Fruit fly (Drosophila melanogaster) whole organism, embryonic: ENCODE measurements around the gene Top3beta.

ENCODE experiments used
- Ada2b ChIP-seq: fragments of 200-800 bp; sonication (Bioruptor generic); IDR thresholded peaks from 2 replicates; pipeline ENCODE4 v1.3.6; 2022; ENCODE audit warnings: missing biosample characterization, missing genetic modification characterization
- Antp ChIP-seq: fragments of 200-800 bp; sonication (Bioruptor generic); optimal IDR thresholded peaks from 3 replicates; lab custom pipeline; 2016; ENCODE audit warnings: missing biosample characterization, missing genetic modification characterization
- Atf6 ChIP-seq: fragments of 200-800 bp; sonication (Bioruptor generic); IDR thresholded peaks from 2 replicates; pipeline ENCODE4 v1.3.6; 2022; ENCODE audit warnings: missing biosample characterization, missing genetic modification characterization
- B-H2 ChIP-seq: fragments of 200-800 bp; sonication (Bioruptor generic); optimal IDR thresholded peaks from 2 replicates; lab custom pipeline; 2018; ENCODE audit warnings: missing biosample characterization, mild to moderate bottlenecking, missing genetic modification characterization
- CG11085 ChIP-seq: fragments of 200-800 bp; sonication (Bioruptor generic); IDR thresholded peaks from 2 replicates; pipeline ENCODE4 v1.3.6; 2022; ENCODE audit warnings: missing biosample characterization, missing genetic modification characterization
- CG12219 ChIP-seq: fragments of 200-800 bp; sonication (Bioruptor generic); optimal IDR thresholded peaks from 3 replicates; lab custom pipeline; 2018; ENCODE audit warnings: missing biosample characterization, mild to moderate bottlenecking, missing genetic modification characterization
- CG12236 ChIP-seq: fragments of 200-800 bp; sonication (Bioruptor generic); optimal IDR thresholded peaks from 2 replicates; lab custom pipeline; 2016; ENCODE audit warnings: missing biosample characterization, missing genetic modification characterization
- CG17186 ChIP-seq: fragments of 200-800 bp; sonication (Bioruptor generic); optimal IDR thresholded peaks from 3 replicates; lab custom pipeline; 2017; ENCODE audit warnings: missing biosample characterization, missing genetic modification reagents, missing genetic modification characterization
- CG17912 ChIP-seq: fragments of 200-800 bp; sonication (Bioruptor generic); optimal IDR thresholded peaks from 2 replicates; lab custom pipeline; 2018; ENCODE audit warnings: missing biosample characterization, mild to moderate bottlenecking, missing genetic modification characterization
- CG2712 ChIP-seq: fragments of 200-800 bp; optimal IDR thresholded peaks from 3 replicates; lab custom pipeline; 2019; ENCODE audit warnings: missing biosample characterization, mild to moderate bottlenecking, missing genetic modification characterization, moderate library complexity
- CG31365 ChIP-seq: fragments of 200-800 bp; sonication (Bioruptor generic); optimal IDR thresholded peaks from 2 replicates; lab custom pipeline; 2018; ENCODE audit warnings: missing biosample characterization, mild to moderate bottlenecking, missing genetic modification characterization
- CG33213 ChIP-seq: fragments of 200-800 bp; sonication (Bioruptor generic); optimal IDR thresholded peaks from 3 replicates; lab custom pipeline; 2016; ENCODE audit warnings: missing biosample characterization, missing genetic modification characterization
- CG43689 ChIP-seq: fragments of 200-800 bp; sonication (Bioruptor generic); IDR thresholded peaks from 2 replicates; pipeline ENCODE4 v1.3.6; 2022; ENCODE audit warnings: missing biosample characterization, missing genetic modification characterization
- CG4404 ChIP-seq: fragments of 200-800 bp; sonication (Bioruptor generic); IDR thresholded peaks from 2 replicates; pipeline ENCODE4 v1.3.6; 2022; ENCODE audit warnings: missing biosample characterization, missing genetic modification characterization
- CG4854 ChIP-seq: fragments of 200-800 bp; sonication (Bioruptor generic); optimal IDR thresholded peaks from 2 replicates; lab custom pipeline; 2016; ENCODE audit warnings: missing biosample characterization, missing genetic modification characterization, inconsistent platforms
- CG5245 ChIP-seq: fragments of 200-800 bp; sonication (Bioruptor generic); optimal IDR thresholded peaks from 3 replicates; lab custom pipeline; 2016; ENCODE audit warnings: missing biosample characterization, missing genetic modification characterization
- CG7556 ChIP-seq: fragments of 200-800 bp; sonication (Bioruptor generic); optimal IDR thresholded peaks from 2 replicates; lab custom pipeline; 2017; ENCODE audit warnings: missing biosample characterization, mild to moderate bottlenecking, missing genetic modification characterization
- CG7786 ChIP-seq: fragments of 200-800 bp; sonication (Bioruptor generic); optimal IDR thresholded peaks from 2 replicates; lab custom pipeline; 2016; ENCODE audit warnings: missing biosample characterization, missing genetic modification characterization
- CG7839 ChIP-seq: fragments of 200-800 bp; sonication (Bioruptor generic); optimal IDR thresholded peaks from 3 replicates; lab custom pipeline; 2018; ENCODE audit warnings: missing biosample characterization, mild to moderate bottlenecking, missing genetic modification characterization, moderate library complexity
- CG9437 ChIP-seq: fragments of 200-800 bp; sonication (Bioruptor generic); optimal IDR thresholded peaks from 2 replicates; lab custom pipeline; 2018; ENCODE audit warnings: missing biosample characterization, mild to moderate bottlenecking, missing genetic modification characterization
- CG9797 ChIP-seq: fragments of 200-800 bp; sonication (Bioruptor generic); optimal IDR thresholded peaks from 3 replicates; lab custom pipeline; 2018; ENCODE audit warnings: missing biosample characterization, mild to moderate bottlenecking, missing genetic modification characterization
- CG9876 ChIP-seq: fragments of 200-800 bp; sonication (Bioruptor generic); optimal IDR thresholded peaks from 2 replicates; lab custom pipeline; 2016; ENCODE audit warnings: missing biosample characterization, missing genetic modification characterization
- D ChIP-seq, 2 experiments: fragments of 200-800 bp in 1 of 2; fragments of >200 bp in 1 of 2; sonication (Bioruptor generic) in 1 of 2; optimal IDR thresholded peaks; 2 replicates in 1 of 2; 3 replicates in 1 of 2; lab custom pipeline; 2017; ENCODE audit warnings: mild to moderate bottlenecking in 1 of 2, missing biosample characterization in 1 of 2, missing genetic modification characterization in 1 of 2, missing genetic modification reagents in 1 of 2
- D19B ChIP-seq: fragments of 200-800 bp; sonication (Bioruptor generic); optimal IDR thresholded peaks from 2 replicates; lab custom pipeline; 2017; ENCODE audit warnings: missing biosample characterization, mild to moderate bottlenecking, missing genetic modification characterization
- Dll ChIP-seq: fragments of 200-800 bp; sonication (Bioruptor generic); IDR thresholded peaks from 4 replicates; pipeline ENCODE4 v1.3.6; 2022; ENCODE audit warnings: missing biosample characterization, missing genetic modification characterization; ENCODE audit not compliant: partially characterized antibody
- Drgx ChIP-seq: fragments of 200-800 bp; sonication (Bioruptor generic); IDR thresholded peaks from 2 replicates; pipeline ENCODE4 v1.3.6; 2022; ENCODE audit warnings: missing biosample characterization, missing genetic modification characterization
- Elba2 ChIP-seq: fragments of 200-800 bp; sonication (Bioruptor generic); optimal IDR thresholded peaks from 3 replicates; lab custom pipeline; 2016; ENCODE audit warnings: missing biosample characterization, missing genetic modification characterization
- Ets65A ChIP-seq: fragments of 200-800 bp; sonication (Bioruptor generic); peaks from one replicate; lab custom pipeline; 2016; ENCODE audit warnings: missing biosample characterization, missing genetic modification characterization
- Jarid2 ChIP-seq: fragments of 200-800 bp; sonication (Bioruptor generic); optimal IDR thresholded peaks from 3 replicates; lab custom pipeline; 2017; ENCODE audit warnings: mild to moderate bottlenecking, missing biosample characterization, missing genetic modification reagents, missing genetic modification characterization
- Mad ChIP-seq: fragments of 200-800 bp; sonication (Bioruptor generic); optimal IDR thresholded peaks from 2 replicates; lab custom pipeline; 2016; ENCODE audit warnings: missing biosample characterization, missing genetic modification characterization
- Taf1 ChIP-seq: fragments of 200-800 bp; sonication (Bioruptor generic); IDR thresholded peaks from 2 replicates; pipeline ENCODE4 v1.3.6; 2022; ENCODE audit warnings: missing biosample characterization, missing genetic modification characterization
- Vsx1 ChIP-seq: fragments of 200-800 bp; sonication (Bioruptor generic); optimal IDR thresholded peaks from 2 replicates; lab custom pipeline; 2017; ENCODE audit warnings: missing biosample characterization, mild to moderate bottlenecking, missing genetic modification characterization, missing genetic modification reagents
- bigmax ChIP-seq: fragments of 200-800 bp; sonication (Bioruptor generic); optimal IDR thresholded peaks from 2 replicates; lab custom pipeline; 2018; ENCODE audit warnings: missing biosample characterization, mild to moderate bottlenecking, missing genetic modification characterization
- chn ChIP-seq: fragments of 200-800 bp; sonication (Bioruptor generic); optimal IDR thresholded peaks from 2 replicates; lab custom pipeline; 2016; ENCODE audit warnings: missing biosample characterization, missing genetic modification characterization
- dmrt11E ChIP-seq: fragments of 200-800 bp; sonication (Bioruptor generic); optimal IDR thresholded peaks from 3 replicates; lab custom pipeline; 2018; ENCODE audit warnings: missing biosample characterization, mild to moderate bottlenecking, missing genetic modification characterization, moderate library complexity
- dpn ChIP-seq, 2 experiments: fragments of 200-800 bp; sonication (Bioruptor generic); optimal IDR thresholded peaks; 3 replicates each; lab custom pipeline; 2016; ENCODE audit warnings: missing biosample characterization in 2 of 2, missing genetic modification characterization in 2 of 2
- en ChIP-seq: fragments of 200-800 bp; sonication (Bioruptor generic); optimal IDR thresholded peaks from 2 replicates; lab custom pipeline; 2016; ENCODE audit warnings: missing biosample characterization, missing genetic modification characterization
- grau ChIP-seq: fragments of 200-800 bp; optimal IDR thresholded peaks from 3 replicates; lab custom pipeline; 2019; ENCODE audit warnings: missing biosample characterization, mild to moderate bottlenecking, missing genetic modification characterization, moderate library complexity
- mam ChIP-seq: fragments of 200-800 bp; sonication (Bioruptor generic); optimal IDR thresholded peaks from 3 replicates; lab custom pipeline; 2016; ENCODE audit warnings: missing biosample characterization, missing genetic modification characterization
- org-1 ChIP-seq: fragments of 200-800 bp; sonication (Bioruptor generic); optimal IDR thresholded peaks from 2 replicates; lab custom pipeline; 2017; ENCODE audit warnings: missing biosample characterization, missing genetic modification characterization
- peb ChIP-seq: fragments of 200-800 bp; sonication (Bioruptor generic); IDR thresholded peaks from 2 replicates; pipeline ENCODE4 v1.3.6; 2022; ENCODE audit warnings: missing biosample characterization, missing genetic modification characterization
- pfk ChIP-seq: fragments of 200-800 bp; sonication (Bioruptor generic); optimal IDR thresholded peaks from 2 replicates; lab custom pipeline; 2018; ENCODE audit warnings: missing biosample characterization, mild to moderate bottlenecking, missing genetic modification characterization, moderate library complexity
- prd ChIP-seq, 3 experiments: fragments of >200 bp in 2 of 3; fragments of 200-800 bp in 1 of 3; sonication (Bioruptor generic) in 1 of 3; optimal IDR thresholded peaks in 2 of 3; IDR thresholded peaks in 1 of 3; 2 replicates in 2 of 3; 3 replicates in 1 of 3; pipeline versions ENCODE4 v1.3.6 to Lab custom; 2017 to 2022; ENCODE audit warnings: missing biosample characterization in 1 of 3, missing genetic modification characterization in 1 of 3
- rib ChIP-seq: fragments of 200-800 bp; sonication (Bioruptor generic); IDR thresholded peaks from 2 replicates; pipeline ENCODE4 v1.3.6; 2022; ENCODE audit warnings: missing biosample characterization, missing genetic modification characterization
- seq ChIP-seq: fragments of 200-800 bp; sonication (Bioruptor generic); IDR thresholded peaks from 2 replicates; pipeline ENCODE4 v1.3.6; 2022; ENCODE audit warnings: missing biosample characterization, missing genetic modification characterization
- slbo ChIP-seq: fragments of 200-800 bp; sonication (Bioruptor generic); IDR thresholded peaks from 2 replicates; pipeline ENCODE4 v1.3.6; 2022; ENCODE audit warnings: missing biosample characterization, missing genetic modification characterization
- sna ChIP-seq: fragments of 200-800 bp; sonication (Bioruptor generic); IDR thresholded peaks from 2 replicates; pipeline ENCODE4 v1.3.6; 2022; ENCODE audit warnings: missing biosample characterization, missing genetic modification characterization; ENCODE audit not compliant: partially characterized antibody
- z ChIP-seq: fragments of 200-800 bp; sonication (Bioruptor generic); IDR thresholded peaks from 3 replicates; pipeline ENCODE4 v1.3.6; 2022; ENCODE audit warnings: missing biosample characterization, missing genetic modification characterization
- zf30C ChIP-seq: fragments of 200-800 bp; sonication (Bioruptor generic); optimal IDR thresholded peaks from 3 replicates; lab custom pipeline; 2018; ENCODE audit warnings: missing biosample characterization, mild to moderate bottlenecking, missing genetic modification characterization
- zfh1 ChIP-seq: fragments of 200-800 bp; sonication (Bioruptor generic); IDR thresholded peaks from 3 replicates; pipeline ENCODE4 v1.3.6; 2022; ENCODE audit warnings: missing biosample characterization, missing genetic modification characterization

Top3beta gene

dm6 chrX:6278879-6279628 lies 8.7 kb downstream of the Top3beta start (continued):
- TF ChIP-seq zfh1 (GFP tag; lab: Robert Waterston, UW) (no peak), dmrt11E (tag; lab: Kevin White, UChicago) (no peak), Dll (GFP tag; lab: Robert Waterston, UW) (peak; percentile 46; the same call in 2 of the 4 replicates), CG7786 (GFP tag; lab: Kevin White, UChicago) (no peak), Taf1 (no peak), Jarid2 (GFP tag; lab: Kevin White, UChicago) (peak; percentile 79), bigmax (GFP tag; lab: Kevin White, UChicago) (no peak), CG2712 (tag; lab: Kevin White, UChicago) (peak; percentile 3), Drgx (GFP tag; lab: Robert Waterston, UW) (no peak), D (optimal IDR thresholded peaks at IDR 0.05; lab: Kevin White, UChicago) (no peak), D (GFP tag; optimal IDR thresholded peaks at IDR 0.05; lab: Kevin White, UChicago) (no peak), CG4854 (GFP tag; lab: Kevin White, UChicago) (no peak), mam (GFP tag; lab: Kevin White, UChicago) (no peak), seq (GFP tag; lab: Robert Waterston, UW) (no peak), Vsx1 (GFP tag; lab: Kevin White, UChicago) (no peak), CG9797 (GFP tag; lab: Kevin White, UChicago) (peak; percentile 44), CG7839 (tag; lab: Kevin White, UChicago) (no peak), CG12219 (no peak), Atf6 (GFP tag; lab: Robert Waterston, UW) (0 out of 2 replicates have a peak, but pooled peaks have one; percentile 29), CG31365 (tag; lab: Kevin White, UChicago) (no peak), Antp (no peak), sna (no peak), rib (GFP tag; lab: Robert Waterston, UW) (no peak), pfk (no peak), CG5245 (GFP tag; lab: Kevin White, UChicago) (no peak), CG11085 (no peak), prd (optimal IDR thresholded peaks at IDR 0.05; lab: Kevin White, UChicago) (no peak), prd (GFP tag; IDR thresholded peaks at IDR 0.05; lab: Robert Waterston, UW) (no peak), CG4404 (GFP tag; lab: Robert Waterston, UW) (no peak), peb (no peak), grau (tag; lab: Kevin White, UChicago) (no peak), D19B (GFP tag; lab: Kevin White, UChicago) (no peak), CG12236 (no peak), Ada2b (GFP tag; lab: Robert Waterston, UW) (no peak), CG43689 (GFP tag; lab: Robert Waterston, UW) (no peak), CG9437 (GFP tag; lab: Kevin White, UChicago) (peak; percentile 18), CG7556 (GFP tag; lab: Kevin White, UChicago) (peak; percentile 22), en (GFP tag; lab: Kevin White, UChicago) (no peak), CG17186 (GFP tag; lab: Kevin White, UChicago) (no peak), Mad (GFP tag; lab: Kevin White, UChicago) (no peak), B-H2 (GFP tag; lab: Kevin White, UChicago) (no peak), chn (GFP tag; lab: Kevin White, UChicago) (peak; percentile 1), CG33213 (GFP tag; lab: Kevin White, UChicago) (peak; percentile 38), org-1 (peak; percentile 6), CG9876 (no peak), slbo (GFP tag; lab: Robert Waterston, UW) (no peak), z (no peak), Elba2 (GFP tag; lab: Kevin White, UChicago) (no peak), dpn (GFP tag; optimal IDR thresholded peaks at IDR 0.05; lab: Kevin White, UChicago) (no peak), zf30C (no peak), Ets65A (GFP tag; lab: Kevin White, UChicago) (peak; percentile 53), CG17912 (no peak)
